Fruit fly (Drosophila melanogaster) whole organism, embryonic: ENCODE data around the gene Glt.

Experiments
- CG10431 ChIP-seq: fragments of 200-800 bp; sonication (Bioruptor generic); optimal IDR thresholded peaks from 3 replicates; lab custom pipeline; 2018; ENCODE audit warnings: missing biosample characterization, mild to moderate bottlenecking, missing genetic modification characterization
- CG4707 ChIP-seq: fragments of 200-800 bp; sonication (Bioruptor generic); optimal IDR thresholded peaks from 2 replicates; lab custom pipeline; 2018; ENCODE audit warnings: missing biosample characterization, mild to moderate bottlenecking, missing genetic modification characterization, moderate library complexity
- CG8478 ChIP-seq: fragments of >200 bp; optimal IDR thresholded peaks from 2 replicates; lab custom pipeline; 2018
- az2 ChIP-seq: fragments of 200-800 bp; sonication (Bioruptor generic); optimal IDR thresholded peaks from 3 replicates; lab custom pipeline; 2016; ENCODE audit warnings: missing biosample characterization, missing genetic modification characterization
- unpg ChIP-seq: fragments of 200-800 bp; sonication (Bioruptor generic); optimal IDR thresholded peaks from 3 replicates; lab custom pipeline; 2018; ENCODE audit warnings: missing biosample characterization, mild to moderate bottlenecking, missing genetic modification characterization, moderate library complexity
- usp ChIP-seq: fragments of >200 bp; optimal IDR thresholded peaks from 2 replicates; lab custom pipeline; 2017; ENCODE audit warnings: missing biosample characterization, missing genetic modification characterization

dm6 chr2L:8672278-8672748, at the start of gene Glt:
- TF ChIP-seq CG4707 (GFP tag; lab: Kevin White, UChicago): no peak
- TF ChIP-seq unpg (GFP tag; lab: Kevin White, UChicago): no peak
- no peak for TF ChIP-seq az2
- no peak for TF ChIP-seq CG8478 (lab: Kevin White, UChicago)
- no peak for TF ChIP-seq usp (GFP tag; lab: Kevin White, UChicago)
- TF ChIP-seq CG10431 (GFP tag; lab: Kevin White, UChicago): no peak
